Worm (Caenorhabditis elegans) whole organism, early embryonic: ENCODE data around the gene trxr-1.

ENCODE experiments used
- F13C5.2 ChIP-seq: sonication (generic microtip); optimal IDR thresholded peaks from 2 replicates; lab custom pipeline; 2017; ENCODE audit warnings: mild to moderate bottlenecking, missing genetic modification characterization, inconsistent platforms, missing compliant biosample characterization
- aly-1 ChIP-seq: sonication (generic microtip); optimal IDR thresholded peaks from 2 replicates; lab custom pipeline; 2016; ENCODE audit warnings: missing genetic modification characterization, missing compliant biosample characterization
- ama-1 ChIP-seq: fragments of 150-350 bp; optimal IDR thresholded peaks from 2 replicates; lab custom pipeline; 2014
- ets-7 ChIP-seq: sonication (generic microtip); optimal IDR thresholded peaks from 2 replicates; lab custom pipeline; 2016; ENCODE audit warnings: missing genotype, missing genetic modification characterization, missing compliant biosample characterization
- flt-1 ChIP-seq: fragments of 200-800 bp; sonication (Bioruptor generic); IDR thresholded peaks from 2 replicates; pipeline ENCODE4 v1.3.6; 2022; ENCODE audit warnings: missing genetic modification characterization, missing compliant biosample characterization
- pes-1 ChIP-seq: fragments of 200-800 bp; sonication (Bioruptor generic); IDR thresholded peaks from 2 replicates; pipeline ENCODE4 v1.3.6; 2022; ENCODE audit warnings: missing genetic modification reagents, missing genetic modification characterization, missing compliant biosample characterization
- sea-1 ChIP-seq: fragments of 200-800 bp; sonication (Bioruptor generic); conservative IDR thresholded peaks from 2 replicates; pipeline ENCODE4 v1.3.6; 2022; ENCODE audit warnings: missing genetic modification characterization, missing compliant biosample characterization
- tbx-37 ChIP-seq: fragments of 200-800 bp; sonication (Bioruptor generic); conservative IDR thresholded peaks from 2 replicates; pipeline ENCODE4 v1.3.6; 2022; ENCODE audit warnings: missing genetic modification reagents, missing genetic modification characterization, missing compliant biosample characterization

DNA sequence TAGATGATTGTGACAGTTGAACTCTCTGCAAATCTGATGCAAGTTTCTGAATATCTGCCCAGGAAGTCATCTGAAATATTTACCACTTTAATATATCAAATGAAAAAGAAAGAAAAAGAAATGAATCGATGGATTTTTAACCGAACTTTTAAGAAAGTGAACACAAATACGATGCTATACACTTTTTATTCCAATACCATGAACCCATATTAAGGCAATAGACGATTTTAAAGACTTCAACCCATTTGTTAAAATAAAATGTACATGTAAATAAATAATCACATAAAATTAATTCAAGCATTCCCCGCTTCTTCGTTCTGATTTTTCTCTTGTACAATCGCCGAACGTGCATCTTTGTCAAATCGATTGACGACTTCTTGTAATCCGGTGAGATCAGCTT is 25.0 kb downstream of the trxr-1 start, which contains the start of gene ufl-1:
- TF ChIP-seq flt-1, result no peak
- no peak for TF ChIP-seq aly-1 (tag; lab: Kevin White, UChicago)
- TF ChIP-seq ets-7 (tag; lab: Kevin White, UChicago), result no peak
- TF ChIP-seq ama-1 (lab: Kevin White, UChicago), result no peak
- no peak for TF ChIP-seq sea-1 (GFP tag; lab: Robert Waterston, UW)
- no peak for TF ChIP-seq F13C5.2
- TF ChIP-seq tbx-37 (GFP tag; lab: Robert Waterston, UW), result no peak
- no peak for TF ChIP-seq pes-1 (GFP tag; lab: Robert Waterston, UW)
